Worm (Caenorhabditis elegans): ENCODE results near the gene nonu-1.

- TF ChIP-seq nhr-237 (tag; optimal IDR thresholded peaks at IDR 0.05) (no peak), eor-1 (tag; optimal IDR thresholded peaks at IDR 0.05) (no peak), ztf-4 (tag; optimal IDR thresholded peaks at IDR 0.05) (no peak), lin-15B (tag; optimal IDR thresholded peaks at IDR 0.05) (no peak), elt-2 (tag; optimal IDR thresholded peaks at IDR 0.05) (peak; percentile 60), nfya-1 (tag; optimal IDR thresholded peaks at IDR 0.05; ENCODE audit: insufficient read depth) (no peak), nhr-25 (tag; optimal IDR thresholded peaks at IDR 0.05) (no peak), lin-39 (tag; optimal IDR thresholded peaks at IDR 0.05) (no peak), ama-1 (optimal IDR thresholded peaks at IDR 0.05) (no peak), ceh-82 (tag; optimal IDR thresholded peaks at IDR 0.05) (no peak), jun-1 (tag; optimal IDR thresholded peaks at IDR 0.05) (no peak), ZK546.5 (tag; optimal IDR thresholded peaks at IDR 0.05) (no peak), nhr-77 (tag; optimal IDR thresholded peaks at IDR 0.05) (no peak)
These were observed 37.6 kb upstream of the nonu-1 start, which contains the start of gene clec-6 for ce11 chrIII:4887291-4887690.

Measured in whole organism, L3 larva.